Fruit fly (Drosophila melanogaster): ENCODE measurements around the gene CG43703.

The CG43703 gene

dm6 chr2L:3775767-3776351, 10.6 kb downstream of the CG43703 start (continued):
- TF ChIP-seq CG11504 (tag; optimal IDR thresholded peaks at IDR 0.05), result peak; percentile 58
- TF ChIP-seq H2.0 (GFP tag; IDR thresholded peaks at IDR 0.05), result no peak
- TF ChIP-seq toy (GFP tag; IDR thresholded peaks at IDR 0.05), result no peak
- no peak for TF ChIP-seq CG34376 (GFP tag; optimal IDR thresholded peaks at IDR 0.05)
- peak; percentile 79 for TF ChIP-seq HLHmδ (GFP tag; optimal IDR thresholded peaks at IDR 0.05)
- no peak for TF ChIP-seq salm (tag; optimal IDR thresholded peaks at IDR 0.05)
- TF ChIP-seq amos (GFP tag; IDR thresholded peaks at IDR 0.05; ENCODE audit: partially characterized antibody), result no peak
- TF ChIP-seq E2f1 (GFP tag; IDR thresholded peaks at IDR 0.05), result peak; percentile 7; the same call in 1 of the 2 replicates
- 0 out of 2 replicates have a peak, but pooled peaks have one; percentile 11 for TF ChIP-seq Ada2b (GFP tag; IDR thresholded peaks at IDR 0.05)
- peak; percentile 11 for TF ChIP-seq CG4424 (GFP tag; optimal IDR thresholded peaks at IDR 0.05)
- TF ChIP-seq CG2202 (tag; optimal IDR thresholded peaks at IDR 0.05), result peak; percentile 2
- TF ChIP-seq CG4360 (GFP tag; IDR thresholded peaks at IDR 0.05), result peak; percentile 89
- no peak for TF ChIP-seq kah (GFP tag; optimal IDR thresholded peaks at IDR 0.05)
- peak; percentile 19 for TF ChIP-seq PHDP (tag; optimal IDR thresholded peaks at IDR 0.05)
- TF ChIP-seq D (optimal IDR thresholded peaks at IDR 0.05), result no peak
- peak; percentile 13 for TF ChIP-seq D (GFP tag; optimal IDR thresholded peaks at IDR 0.05)
- 0 out of 2 replicates have a peak, but pooled peaks have one; percentile 17 for TF ChIP-seq HLH3B (GFP tag; IDR thresholded peaks at IDR 0.05)
- TF ChIP-seq CG11696 (GFP tag; IDR thresholded peaks at IDR 0.05), result no peak
- peak; percentile 38 for TF ChIP-seq jumu (GFP tag; optimal IDR thresholded peaks at IDR 0.05)
- peak; percentile 78 for TF ChIP-seq dmrt11E (tag; optimal IDR thresholded peaks at IDR 0.05)
- TF ChIP-seq hbn (GFP tag; IDR thresholded peaks at IDR 0.05; ENCODE audit: partially characterized antibody), result no peak
- TF ChIP-seq NfI (GFP tag; optimal IDR thresholded peaks at IDR 0.05), result no peak
- no peak for TF ChIP-seq slou (GFP tag; optimal IDR thresholded peaks at IDR 0.05)
- TF ChIP-seq Xrp1 (GFP tag; IDR thresholded peaks at IDR 0.05), result peak; percentile 71
- no peak for TF ChIP-seq CG4854 (GFP tag; optimal IDR thresholded peaks at IDR 0.05)
- peak; percentile 12 for TF ChIP-seq gsb-n (tag; optimal IDR thresholded peaks at IDR 0.05)
- TF ChIP-seq CG12659 (GFP tag; optimal IDR thresholded peaks at IDR 0.05), result no peak
- peak; percentile 71 for TF ChIP-seq CG2712 (tag; optimal IDR thresholded peaks at IDR 0.05)
- TF ChIP-seq CG18599 (GFP tag; optimal IDR thresholded peaks at IDR 0.05), result no peak
- TF ChIP-seq CG1647 (GFP tag; optimal IDR thresholded peaks at IDR 0.05), result no peak
- TF ChIP-seq lola (GFP tag; optimal IDR thresholded peaks at IDR 0.05), result peak in 1 of 3 experiments; percentile 67
- TF ChIP-seq CG17328 (GFP tag; IDR thresholded peaks at IDR 0.05), result peak; percentile 30; the same call in 1 of the 2 replicates
- no peak for TF ChIP-seq CG12299 (tag; optimal IDR thresholded peaks at IDR 0.05)
- peak; percentile 68 for TF ChIP-seq org-1 (GFP tag; optimal IDR thresholded peaks at IDR 0.05)
- TF ChIP-seq CG10209 (GFP tag; optimal IDR thresholded peaks at IDR 0.05), result peak; percentile 56
- TF ChIP-seq CG2120 (GFP tag; optimal IDR thresholded peaks at IDR 0.05), result peak; percentile 32
- peak; percentile 7 for TF ChIP-seq HLH54F (GFP tag; optimal IDR thresholded peaks at IDR 0.05)
- TF ChIP-seq eve (GFP tag; optimal IDR thresholded peaks at IDR 0.05), result peak in 1 of 2 experiments; percentile 72
- no peak for TF ChIP-seq sima (GFP tag; optimal IDR thresholded peaks at IDR 0.05)
- TF ChIP-seq CG4404 (GFP tag; IDR thresholded peaks at IDR 0.05), result peak; percentile 82
- TF ChIP-seq Ets65A (GFP tag), result peak; percentile 71
- TF ChIP-seq chm (GFP tag; IDR thresholded peaks at IDR 0.05), result peak; percentile 16; the same call in 1 of the 2 replicates
- no peak for TF ChIP-seq CHES-1-like (GFP tag; optimal IDR thresholded peaks at IDR 0.05)
- TF ChIP-seq chn (GFP tag; optimal IDR thresholded peaks at IDR 0.05), result no peak
- no peak for TF ChIP-seq Hand (GFP tag; optimal IDR thresholded peaks at IDR 0.05)
- TF ChIP-seq trh (GFP tag; optimal IDR thresholded peaks at IDR 0.05), result peak; percentile 11
- peak; percentile 9 for TF ChIP-seq ind (GFP tag; optimal IDR thresholded peaks at IDR 0.05)
- TF ChIP-seq CG13287 (GFP tag; IDR thresholded peaks at IDR 0.05; ENCODE audit: partially characterized antibody), result no peak
- TF ChIP-seq Usf (GFP tag; optimal IDR thresholded peaks at IDR 0.05), result peak; percentile 18
- no peak for TF ChIP-seq sr (GFP tag; IDR thresholded peaks at IDR 0.05)

Measured in whole organism, embryonic.